Fruit fly (Drosophila melanogaster) whole organism, pupa: ENCODE measurements around the gene CG12811.

Source experiments
- CG10348 ChIP-seq: fragments of 200-800 bp; sonication (Bioruptor generic); IDR thresholded peaks from 2 replicates; pipeline ENCODE4 v1.3.6; 2022; ENCODE audit warnings: missing biosample characterization, missing genetic modification characterization
- CG12605 ChIP-seq: fragments of 200-800 bp; sonication (Bioruptor generic); IDR thresholded peaks from 2 replicates; pipeline ENCODE4 v1.3.6; 2022; ENCODE audit warnings: missing biosample characterization, missing genetic modification characterization
- CG13204 ChIP-seq: fragments of 200-800 bp; sonication (Bioruptor generic); optimal IDR thresholded peaks from 2 replicates; lab custom pipeline; 2018; ENCODE audit warnings: missing biosample characterization, mild to moderate bottlenecking, missing genetic modification characterization, moderate library complexity
- CG14655 ChIP-seq: fragments of 200-800 bp; sonication (Bioruptor generic); optimal IDR thresholded peaks from 3 replicates; lab custom pipeline; 2017; ENCODE audit warnings: mild to moderate bottlenecking, missing biosample characterization, missing genetic modification reagents, missing genetic modification characterization
- CG15710 ChIP-seq: fragments of 200-800 bp; sonication (Bioruptor generic); optimal IDR thresholded peaks from 2 replicates; lab custom pipeline; 2018; ENCODE audit warnings: missing biosample characterization, mild to moderate bottlenecking, missing genetic modification characterization, moderate library complexity
- CG17806 ChIP-seq: fragments of 200-800 bp; sonication (Bioruptor generic); optimal IDR thresholded peaks from 2 replicates; lab custom pipeline; 2018; ENCODE audit warnings: missing biosample characterization, mild to moderate bottlenecking, missing genetic modification characterization, moderate library complexity
- CG32121 ChIP-seq: fragments of 200-800 bp; sonication (Bioruptor generic); IDR thresholded peaks from 2 replicates; pipeline ENCODE4 v1.3.6; 2022; ENCODE audit warnings: missing biosample characterization, missing genetic modification characterization
- CG34367 ChIP-seq: fragments of 200-800 bp; sonication (Bioruptor generic); optimal IDR thresholded peaks from 2 replicates; lab custom pipeline; 2018; ENCODE audit warnings: missing biosample characterization, mild to moderate bottlenecking, missing genetic modification characterization
- CG4496 ChIP-seq: fragments of 200-800 bp; sonication (Bioruptor generic); IDR thresholded peaks from 3 replicates; pipeline ENCODE4 v1.3.6; 2022; ENCODE audit warnings: missing biosample characterization, missing genetic modification characterization
- CG8159 ChIP-seq: fragments of 200-800 bp; sonication (Bioruptor generic); optimal IDR thresholded peaks from 3 replicates; lab custom pipeline; 2018; ENCODE audit warnings: missing biosample characterization, mild to moderate bottlenecking, missing genetic modification characterization, moderate library complexity
- CG8301 ChIP-seq: fragments of 200-800 bp; sonication (Bioruptor generic); optimal IDR thresholded peaks from 2 replicates; lab custom pipeline; 2018; ENCODE audit warnings: missing biosample characterization, mild to moderate bottlenecking, missing genetic modification characterization
- CG9948 ChIP-seq: fragments of 200-800 bp; sonication (Bioruptor generic); optimal IDR thresholded peaks from 2 replicates; lab custom pipeline; 2018; ENCODE audit warnings: missing biosample characterization, mild to moderate bottlenecking, missing genetic modification characterization, moderate library complexity
- D1 ChIP-seq: fragments of 200-800 bp; sonication (Bioruptor generic); optimal IDR thresholded peaks from 2 replicates; lab custom pipeline; 2018; ENCODE audit warnings: missing biosample characterization, mild to moderate bottlenecking, missing genetic modification characterization, moderate library complexity
- EcR ChIP-seq: fragments of 200-800 bp; sonication (Bioruptor generic); optimal IDR thresholded peaks from 3 replicates; lab custom pipeline; 2019; ENCODE audit warnings: missing biosample characterization, missing genetic modification characterization, mild to moderate bottlenecking, moderate library complexity, missing genetic modification reagents
- Ets98B ChIP-seq: fragments of 200-800 bp; sonication (Bioruptor generic); IDR thresholded peaks from 2 replicates; pipeline ENCODE4 v1.3.6; 2022; ENCODE audit warnings: missing biosample characterization, missing genetic modification characterization
- Pif1A ChIP-seq: fragments of 200-800 bp; sonication (Bioruptor generic); optimal IDR thresholded peaks from 3 replicates; lab custom pipeline; 2016; ENCODE audit warnings: missing biosample characterization, missing genetic modification characterization
- Pif1B ChIP-seq: fragments of 200-800 bp; sonication (Bioruptor generic); optimal IDR thresholded peaks from 3 replicates; lab custom pipeline; 2016; ENCODE audit warnings: missing biosample characterization, missing genetic modification characterization
- Snoo ChIP-seq: fragments of 200-800 bp; sonication (Bioruptor generic); optimal IDR thresholded peaks from 3 replicates; lab custom pipeline; 2017; ENCODE audit warnings: missing biosample characterization, mild to moderate bottlenecking, missing genetic modification characterization, inconsistent platforms
- fd96Ca ChIP-seq: fragments of 200-800 bp; sonication (Bioruptor generic); IDR thresholded peaks from 3 replicates; pipeline ENCODE4 v1.3.6; 2022; ENCODE audit warnings: missing biosample characterization, missing genetic modification characterization
- gl ChIP-seq: fragments of 200-800 bp; sonication (Bioruptor generic); optimal IDR thresholded peaks from 2 replicates; lab custom pipeline; 2018; ENCODE audit warnings: missing biosample characterization, mild to moderate bottlenecking, missing genetic modification characterization
- rn ChIP-seq: fragments of 200-800 bp; sonication (Bioruptor generic); IDR thresholded peaks from 2 replicates; pipeline ENCODE4 v1.3.6; 2022; ENCODE audit warnings: missing biosample characterization, missing genetic modification characterization

CG12811 gene

DNA sequence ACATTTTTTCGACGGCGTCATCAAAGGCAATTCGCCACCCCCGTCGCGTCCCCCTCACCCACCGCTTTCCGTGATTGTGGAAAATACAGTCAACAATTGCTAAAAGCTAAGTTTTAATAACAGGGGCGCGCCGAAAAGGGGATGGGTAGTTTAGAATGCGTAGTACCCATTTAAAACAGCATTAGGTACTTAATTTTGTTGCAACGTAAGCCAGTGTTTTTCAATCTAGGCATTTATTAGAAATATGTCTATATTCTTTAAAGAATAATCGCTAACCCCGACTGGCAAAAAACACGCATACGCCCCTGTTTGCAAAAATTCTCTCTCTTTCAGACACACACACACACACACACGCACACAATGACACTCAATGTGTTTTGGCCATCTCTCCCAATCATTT is 36.3 kb upstream of the CG12811 start:
- TF ChIP-seq Pif1A (GFP tag; lab: Kevin White, UChicago) (peak; percentile 27), CG8159 (tag; lab: Kevin White, UChicago) (peak; percentile 41), CG14655 (GFP tag; lab: Kevin White, UChicago) (peak; percentile 37), CG32121 (GFP tag; lab: Robert Waterston, UW) (peak; percentile 39; the same call in 1 of the 2 replicates), fd96Ca (GFP tag; lab: Robert Waterston, UW) (peak; percentile 69; the same call in 2 of the 3 replicates), CG17806 (tag; lab: Kevin White, UChicago) (peak; percentile 54), CG12605 (GFP tag; lab: Robert Waterston, UW) (no peak), Ets98B (GFP tag; lab: Robert Waterston, UW) (0 out of 2 replicates have a peak, but pooled peaks have one; percentile 34), CG4496 (peak; percentile 75), gl (tag; lab: Kevin White, UChicago) (no peak), CG10348 (GFP tag; lab: Robert Waterston, UW) (no peak), CG8301 (tag; lab: Kevin White, UChicago) (peak; percentile 7), Pif1B (no peak), Snoo (tag; lab: Kevin White, UChicago) (peak; percentile 75), rn (0 out of 2 replicates have a peak, but pooled peaks have one; percentile 14), CG15710 (peak; percentile 57), D1 (tag; lab: Kevin White, UChicago) (no peak), CG34367 (tag; lab: Kevin White, UChicago) (peak; percentile 46), CG13204 (GFP tag; lab: Kevin White, UChicago) (no peak), EcR (GFP tag; lab: Kevin White, UChicago) (no peak), CG9948 (peak; percentile 40)

DNA sequence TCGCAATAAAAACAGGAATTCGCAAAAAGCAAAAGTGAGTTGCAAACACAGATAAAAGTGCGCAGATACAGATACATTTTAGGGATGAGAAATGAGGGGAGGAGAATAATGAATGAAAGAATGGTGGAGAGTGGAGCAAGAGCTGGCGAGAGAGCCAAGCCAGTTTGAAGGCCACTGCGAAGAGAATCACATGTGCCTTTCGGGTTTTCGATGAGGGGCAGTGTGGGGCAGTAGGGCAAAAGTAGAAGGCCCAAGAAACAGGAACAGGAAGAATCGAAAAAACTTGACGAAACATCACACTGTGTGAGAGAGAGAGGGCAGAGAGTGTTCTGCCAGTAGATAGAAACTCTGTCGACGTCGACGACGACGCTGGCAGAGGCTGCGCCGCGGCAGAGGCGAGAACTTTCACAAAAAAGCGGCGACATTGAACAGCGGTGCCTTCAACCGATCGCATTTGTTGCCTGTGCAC is 35.6 kb upstream of the CG12811 start:
- TF ChIP-seq Pif1A (GFP tag; lab: Kevin White, UChicago) (no peak), EcR (GFP tag; lab: Kevin White, UChicago) (peak; percentile 82), Ets98B (GFP tag; lab: Robert Waterston, UW) (no peak), gl (tag; lab: Kevin White, UChicago) (peak; percentile 20), CG13204 (GFP tag; lab: Kevin White, UChicago) (peak; percentile 24), Pif1B (no peak), CG32121 (GFP tag; lab: Robert Waterston, UW) (no peak), CG4496 (0 out of 3 replicates have a peak, but pooled peaks have one; percentile 18), CG12605 (GFP tag; lab: Robert Waterston, UW) (peak; percentile 19; the same call in 1 of the 2 replicates), CG15710 (peak; percentile 20), CG14655 (GFP tag; lab: Kevin White, UChicago) (no peak), CG8159 (tag; lab: Kevin White, UChicago) (peak; percentile 5), CG9948 (no peak)

DNA sequence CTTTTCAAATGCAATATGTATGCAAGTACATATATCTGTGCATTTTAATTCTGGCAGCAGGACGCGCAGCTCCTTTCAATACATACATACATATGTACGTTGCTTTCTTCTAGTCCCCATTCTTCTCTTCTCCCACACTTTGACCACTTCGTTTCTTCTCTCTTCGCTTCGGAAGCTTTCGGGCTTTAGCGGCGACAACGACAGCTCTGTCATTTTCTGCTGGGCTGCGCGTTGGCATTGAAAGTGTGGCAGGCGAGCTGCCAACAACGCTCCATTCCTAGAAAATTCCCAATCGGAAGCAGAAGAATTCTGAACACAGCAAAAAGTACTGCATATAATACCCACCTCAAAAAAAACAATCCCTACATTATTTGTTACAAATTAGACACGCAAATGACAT is 34.5 kb upstream of the CG12811 start:
- TF ChIP-seq CG4496 (peak; percentile 30; the same call in 1 of the 3 replicates), Ets98B (GFP tag; lab: Robert Waterston, UW) (no peak)
- TF ChIP-seq, all 21 proteins: peak for 1

DNA sequence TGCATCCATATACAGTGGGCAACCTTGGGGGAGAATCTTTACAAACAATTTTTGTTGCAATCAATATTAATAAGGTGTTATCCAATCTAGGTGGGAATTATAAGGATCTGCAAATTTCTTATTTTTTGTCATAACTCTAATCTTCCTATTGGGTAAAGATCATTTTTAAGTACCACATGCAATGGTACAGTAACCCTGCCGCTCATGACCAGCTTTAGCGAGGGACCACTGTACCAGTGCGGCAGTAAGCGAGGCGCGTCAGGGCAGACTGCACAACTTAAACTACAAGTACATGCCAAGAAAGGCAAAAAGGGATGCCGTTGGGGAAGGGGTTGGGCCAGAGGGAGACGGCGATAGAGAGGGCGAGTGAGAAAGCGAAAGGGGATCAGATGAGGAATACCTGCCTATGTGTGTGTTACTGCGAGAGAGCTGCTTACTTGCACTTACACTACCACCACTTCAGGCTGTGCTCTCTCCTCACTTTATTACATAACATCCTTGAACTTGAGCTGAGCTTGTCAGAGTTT is 34.0 kb upstream of the CG12811 start:
- TF ChIP-seq EcR (GFP tag; lab: Kevin White, UChicago) (peak; percentile 37), CG8301 (tag; lab: Kevin White, UChicago) (peak; percentile 54), CG34367 (tag; lab: Kevin White, UChicago) (peak; percentile 90), CG32121 (GFP tag; lab: Robert Waterston, UW) (no peak), CG15710 (peak; percentile 93), CG13204 (GFP tag; lab: Kevin White, UChicago) (peak; percentile 78), CG9948 (peak; percentile 94), Snoo (tag; lab: Kevin White, UChicago) (peak; percentile 59), CG4496 (peak; percentile 83), fd96Ca (GFP tag; lab: Robert Waterston, UW) (peak; percentile 82), gl (tag; lab: Kevin White, UChicago) (peak; percentile 87), CG12605 (GFP tag; lab: Robert Waterston, UW) (0 out of 2 replicates have a peak, but pooled peaks have one; percentile 20), CG10348 (GFP tag; lab: Robert Waterston, UW) (no peak), CG8159 (tag; lab: Kevin White, UChicago) (peak; percentile 94), rn (peak; percentile 37; the same call in 1 of the 2 replicates), Pif1A (GFP tag; lab: Kevin White, UChicago) (peak; percentile 79), Pif1B (peak; percentile 73), CG17806 (tag; lab: Kevin White, UChicago) (peak; percentile 90), CG14655 (GFP tag; lab: Kevin White, UChicago) (peak; percentile 66), D1 (tag; lab: Kevin White, UChicago) (peak; percentile 81), Ets98B (GFP tag; lab: Robert Waterston, UW) (peak; percentile 31; the same call in 1 of the 2 replicates)

DNA sequence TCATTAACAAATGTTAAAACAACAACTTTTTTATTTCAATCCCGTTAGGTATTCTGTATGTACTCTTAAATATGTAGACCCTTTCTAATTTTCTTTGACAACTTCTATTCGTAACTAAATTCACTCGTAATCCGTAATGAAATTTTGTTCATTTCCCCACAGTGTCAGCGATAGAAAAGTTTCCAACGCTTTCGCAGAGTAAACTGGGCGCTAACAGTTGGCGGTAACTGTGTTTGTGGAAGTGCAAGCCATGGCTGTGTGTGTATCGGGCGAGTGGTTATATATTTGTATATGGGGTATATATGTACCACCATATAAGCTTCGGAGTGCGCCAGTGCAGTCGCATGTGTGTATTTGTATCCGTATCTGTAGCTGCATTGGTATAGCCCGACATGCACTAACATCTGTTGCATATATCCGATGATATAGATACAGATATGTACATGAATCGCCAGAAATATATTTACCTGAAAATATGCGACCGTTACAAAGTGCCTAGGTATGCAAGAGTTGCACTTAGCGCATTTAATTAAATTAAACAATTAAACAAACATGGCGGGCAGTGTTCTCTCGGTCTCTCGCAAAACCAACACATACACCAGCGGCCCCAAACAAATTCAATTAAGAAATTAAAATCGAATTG is 33.0 kb upstream of the CG12811 start:
- TF ChIP-seq Snoo (tag; lab: Kevin White, UChicago) (no peak), Pif1A (GFP tag; lab: Kevin White, UChicago) (no peak), CG15710 (peak; percentile 7), CG4496 (peak; percentile 53; the same call in 1 of the 3 replicates), rn (no peak), CG10348 (GFP tag; lab: Robert Waterston, UW) (no peak), CG13204 (GFP tag; lab: Kevin White, UChicago) (no peak), EcR (GFP tag; lab: Kevin White, UChicago) (peak; percentile 28), Ets98B (GFP tag; lab: Robert Waterston, UW) (no peak), CG32121 (GFP tag; lab: Robert Waterston, UW) (no peak), CG9948 (no peak), CG34367 (tag; lab: Kevin White, UChicago) (no peak), fd96Ca (GFP tag; lab: Robert Waterston, UW) (peak; percentile 9; the same call in 1 of the 3 replicates), gl (tag; lab: Kevin White, UChicago) (no peak), CG8159 (tag; lab: Kevin White, UChicago) (no peak), CG17806 (tag; lab: Kevin White, UChicago) (peak; percentile 6)
